Fruit fly (Drosophila melanogaster) ovary, adult (tissue): ENCODE measurements around the gene by.

ENCODE experiments used
- CG17801 ChIP-seq: fragments of 200-800 bp; optimal IDR thresholded peaks from 2 replicates; lab custom pipeline; 2019; ENCODE audit warnings: missing biosample characterization, mild to moderate bottlenecking, missing genetic modification characterization, moderate library complexity; ENCODE audit not compliant: partially characterized antibody

The by gene

dm6 chr3R:9532437-9533180 is at the start of gene by:
Gene by (minus strand): TSS chr3R:9533011.
- TF ChIP-seq CG17801 (GFP tag; lab: Kevin White, UChicago): no peak

- TF ChIP-seq CG17801 (GFP tag; lab: Kevin White, UChicago): no peak
These were observed 49.2 kb upstream of the by start for dm6 chr3R:9581973-9582372.

dm6 chr3R:9581089-9581520 is 48.3 kb upstream of the by start, which contains the start of gene CG8301:
Gene CG8301 (plus strand): TSS chr3R:9581306.
- TF ChIP-seq CG17801 (GFP tag; lab: Kevin White, UChicago): peak; percentile 57

dm6 chr3R:9577382-9578137 is 44.7 kb upstream of the by start, which contains the start of the genes Kap-alpha3 and Son:
Gene Kap-alpha3 (minus strand): TSS chr3R:9577733.
Gene Son (plus strand): TSS chr3R:9578042.
- TF ChIP-seq CG17801 (GFP tag; lab: Kevin White, UChicago): peak; percentile 90

- peak; percentile 96 for TF ChIP-seq CG17801 (GFP tag; lab: Kevin White, UChicago)
These were observed 41.2 kb upstream of the by start, which contains the start of gene CG9399 for dm6 chr3R:9573812-9574587. Gene CG9399 (minus strand): TSS chr3R:9574211.

dm6 chr3R:9572929-9573811 is 40.4 kb upstream of the by start:
- TF ChIP-seq CG17801 (GFP tag; lab: Kevin White, UChicago): no peak

dm6 chr3R:9571523-9571922 is 38.7 kb upstream of the by start, which contains the start of gene CG9396:
Gene CG9396 (minus strand): TSS chr3R:9571623.
- no peak for TF ChIP-seq CG17801 (GFP tag; lab: Kevin White, UChicago)

- no peak for TF ChIP-seq CG17801 (GFP tag; lab: Kevin White, UChicago)
These were observed 37.8 kb upstream of the by start for dm6 chr3R:9570657-9571056.

dm6 chr3R:9570114-9570513 is 37.3 kb upstream of the by start, which contains the start of gene CG16790:
Gene CG16790 (minus strand): TSS chr3R:9570214.
- TF ChIP-seq CG17801 (GFP tag; lab: Kevin White, UChicago): no peak

dm6 chr3R:9565895-9566294 is 33.1 kb upstream of the by start, which contains the start of gene CG16789:
Gene CG16789 (plus strand): TSS chr3R:9566195.
- TF ChIP-seq CG17801 (GFP tag; lab: Kevin White, UChicago): no peak

- TF ChIP-seq CG17801 (GFP tag; lab: Kevin White, UChicago): peak; percentile 15
These were observed 30.6 kb upstream of the by start, which contains the start of the genes CG9393 and Vps45 for dm6 chr3R:9563240-9563992. Gene CG9393 (minus strand): TSS chr3R:9563673. Gene Vps45 (plus strand): TSS chr3R:9563924.

- no peak for TF ChIP-seq CG17801 (GFP tag; lab: Kevin White, UChicago)
These were observed 28.3 kb upstream of the by start for dm6 chr3R:9561121-9561520.
